Fruit fly (Drosophila melanogaster) whole organism, prepupa: Measurements from ENCODE around the gene CG33647.

Experiments used
- CG10631 ChIP-seq: fragments of 200-800 bp; sonication (Bioruptor generic); optimal IDR thresholded peaks from 2 replicates; lab custom pipeline; 2016; ENCODE audit warnings: missing biosample characterization, missing genetic modification characterization
- CG11294 ChIP-seq: fragments of 200-800 bp; sonication (Bioruptor generic); IDR thresholded peaks from 2 replicates; pipeline ENCODE4 v1.3.6; 2022; ENCODE audit warnings: missing biosample characterization, missing genetic modification characterization
- CG11762 ChIP-seq: fragments of 200-800 bp; sonication (Bioruptor generic); optimal IDR thresholded peaks from 3 replicates; lab custom pipeline; 2016; ENCODE audit warnings: missing biosample characterization, missing genetic modification characterization; ENCODE audit not compliant: insufficient read depth
- CG15336 ChIP-seq: fragments of 200-800 bp; sonication (Bioruptor generic); IDR thresholded peaks from 2 replicates; pipeline ENCODE4 v1.3.6; 2022; ENCODE audit warnings: missing biosample characterization, missing genetic modification characterization
- CG16779 ChIP-seq: fragments of 200-800 bp; sonication (Bioruptor generic); optimal IDR thresholded peaks from 3 replicates; lab custom pipeline; 2017; ENCODE audit warnings: missing biosample characterization, mild to moderate bottlenecking, missing genetic modification characterization
- CG3032 ChIP-seq: fragments of 200-800 bp; optimal IDR thresholded peaks from 2 replicates; lab custom pipeline; 2019; ENCODE audit warnings: missing biosample characterization, mild to moderate bottlenecking, missing genetic modification characterization, moderate library complexity
- CG31627 ChIP-seq: fragments of 200-800 bp; sonication (Bioruptor generic); optimal IDR thresholded peaks from 3 replicates; lab custom pipeline; 2016; ENCODE audit warnings: missing biosample characterization, missing genetic modification characterization
- CG32006 ChIP-seq: fragments of 200-800 bp; sonication (Bioruptor generic); optimal IDR thresholded peaks from 3 replicates; lab custom pipeline; 2017; ENCODE audit warnings: missing biosample characterization, mild to moderate bottlenecking, missing genetic modification characterization
- CG3919 ChIP-seq: fragments of 200-800 bp; sonication (Bioruptor generic); optimal IDR thresholded peaks from 3 replicates; lab custom pipeline; 2016; ENCODE audit warnings: missing biosample characterization, missing genetic modification characterization
- CG6276 ChIP-seq: fragments of 200-800 bp; sonication (Bioruptor generic); optimal IDR thresholded peaks from 2 replicates; lab custom pipeline; 2017; ENCODE audit warnings: missing biosample characterization, mild to moderate bottlenecking, missing genetic modification characterization
- CG6792 ChIP-seq: fragments of 200-800 bp; sonication (Bioruptor generic); optimal IDR thresholded peaks from 3 replicates; lab custom pipeline; 2016; ENCODE audit warnings: missing biosample characterization, missing genetic modification characterization
- CG6808 ChIP-seq: fragments of 200-800 bp; sonication (Bioruptor generic); optimal IDR thresholded peaks from 3 replicates; lab custom pipeline; 2017; ENCODE audit warnings: missing biosample characterization, missing genetic modification characterization, mild to moderate bottlenecking, moderate library complexity, missing genetic modification reagents
- CG6854 ChIP-seq: fragments of 200-800 bp; sonication (Bioruptor generic); optimal IDR thresholded peaks from 2 replicates; lab custom pipeline; 2017; ENCODE audit warnings: missing biosample characterization, mild to moderate bottlenecking, missing genetic modification characterization
- CG8119 ChIP-seq: fragments of 200-800 bp; sonication (Bioruptor generic); IDR thresholded peaks from 3 replicates; pipeline ENCODE4 v1.3.6; 2022; ENCODE audit warnings: missing biosample characterization, missing genetic modification characterization
- CG8319 ChIP-seq: fragments of 200-800 bp; sonication (Bioruptor generic); optimal IDR thresholded peaks from 3 replicates; lab custom pipeline; 2016; ENCODE audit warnings: missing biosample characterization, missing genetic modification characterization
- CG8632 ChIP-seq: fragments of 200-800 bp; sonication (Bioruptor generic); optimal IDR thresholded peaks from 3 replicates; lab custom pipeline; 2016; ENCODE audit warnings: missing biosample characterization, missing genetic modification characterization
- Eip75B ChIP-seq: fragments of 200-800 bp; sonication (Bioruptor generic); optimal IDR thresholded peaks from 3 replicates; lab custom pipeline; 2016; ENCODE audit warnings: missing biosample characterization, missing genetic modification characterization
- Eip78C ChIP-seq: fragments of 200-800 bp; sonication (Bioruptor generic); peaks from one replicate; lab custom pipeline; 2016; ENCODE audit warnings: missing biosample characterization, missing genetic modification characterization
- Eip93F ChIP-seq: fragments of 200-800 bp; sonication (Bioruptor generic); optimal IDR thresholded peaks from 2 replicates; lab custom pipeline; 2016; ENCODE audit warnings: missing biosample characterization, mild to moderate bottlenecking, missing genetic modification characterization
- Ets21C ChIP-seq: fragments of 200-800 bp; sonication (Bioruptor generic); optimal IDR thresholded peaks from 3 replicates; lab custom pipeline; 2016; ENCODE audit warnings: missing biosample characterization, missing genetic modification characterization
- Hr38 ChIP-seq: sonication (Bioruptor generic); optimal IDR thresholded peaks from 2 replicates; lab custom pipeline; 2016; ENCODE audit warnings: missing biosample characterization, missing genetic modification characterization
- Hr4 ChIP-seq: fragments of 200-800 bp; sonication (Bioruptor generic); optimal IDR thresholded peaks from 3 replicates; lab custom pipeline; 2016; ENCODE audit warnings: missing biosample characterization, missing genetic modification characterization
- Met ChIP-seq: fragments of 200-800 bp; sonication (Bioruptor generic); optimal IDR thresholded peaks from 3 replicates; lab custom pipeline; 2016; ENCODE audit warnings: missing biosample characterization, missing genetic modification characterization
- OdsH ChIP-seq: fragments of 200-800 bp; sonication (Bioruptor generic); optimal IDR thresholded peaks from 3 replicates; lab custom pipeline; 2016; ENCODE audit warnings: missing biosample characterization, missing genetic modification characterization
- Smox ChIP-seq: fragments of 200-800 bp; sonication (Bioruptor generic); optimal IDR thresholded peaks from 3 replicates; lab custom pipeline; 2016; ENCODE audit warnings: missing biosample characterization, missing genetic modification characterization
- Sox102F ChIP-seq: fragments of 200-800 bp; sonication (Bioruptor generic); optimal IDR thresholded peaks from 2 replicates; lab custom pipeline; 2016; ENCODE audit warnings: missing biosample characterization, mild to moderate bottlenecking, missing genetic modification characterization
- Sox14 ChIP-seq: fragments of 200-800 bp; sonication (Bioruptor generic); optimal IDR thresholded peaks from 3 replicates; lab custom pipeline; 2016; ENCODE audit warnings: missing biosample characterization, missing genetic modification characterization
- acj6 ChIP-seq: fragments of 200-800 bp; sonication (Bioruptor generic); optimal IDR thresholded peaks from 3 replicates; lab custom pipeline; 2016; ENCODE audit warnings: missing biosample characterization, missing genetic modification characterization
- cyc ChIP-seq: fragments of 200-800 bp; sonication (Bioruptor generic); optimal IDR thresholded peaks from 3 replicates; lab custom pipeline; 2016; ENCODE audit warnings: missing biosample characterization, missing genetic modification characterization
- dsx ChIP-seq: fragments of 200-800 bp; optimal IDR thresholded peaks from 3 replicates; lab custom pipeline; 2019; ENCODE audit warnings: missing biosample characterization, mild to moderate bottlenecking, missing genetic modification characterization, moderate library complexity; ENCODE audit not compliant: poor library complexity, severe bottlenecking
- eg ChIP-seq: fragments of 200-800 bp; sonication (Bioruptor generic); IDR thresholded peaks from 3 replicates; pipeline ENCODE4 v1.3.6; 2022; ENCODE audit warnings: missing biosample characterization, missing genetic modification characterization
- esn ChIP-seq: fragments of 200-800 bp; sonication (Bioruptor generic); optimal IDR thresholded peaks from 2 replicates; lab custom pipeline; 2016; ENCODE audit warnings: missing biosample characterization, mild to moderate bottlenecking, missing genetic modification characterization, moderate library complexity
- fd85E ChIP-seq: fragments of 200-800 bp; sonication (Bioruptor generic); optimal IDR thresholded peaks from 3 replicates; lab custom pipeline; 2016; ENCODE audit warnings: missing biosample characterization, missing genetic modification characterization
- net ChIP-seq: fragments of 200-800 bp; sonication (Bioruptor generic); optimal IDR thresholded peaks from 3 replicates; lab custom pipeline; 2016; ENCODE audit warnings: missing biosample characterization, missing genetic modification characterization
- pdm3 ChIP-seq: fragments of 200-800 bp; sonication (Bioruptor generic); optimal IDR thresholded peaks from 3 replicates; lab custom pipeline; 2016; ENCODE audit warnings: missing biosample characterization, missing genetic modification characterization
- salr ChIP-seq, 2 experiments: fragments of 200-800 bp; sonication (Bioruptor generic); optimal IDR thresholded peaks; 3 replicates each; lab custom pipeline; 2016 to 2018; ENCODE audit warnings: missing biosample characterization in 2 of 2, missing genetic modification characterization in 2 of 2, mild to moderate bottlenecking in 1 of 2
- ss ChIP-seq, 2 experiments: fragments of 200-800 bp; sonication (Bioruptor generic); optimal IDR thresholded peaks; 2 replicates in 1 of 2; 3 replicates in 1 of 2; lab custom pipeline; 2017 to 2018; ENCODE audit warnings: mild to moderate bottlenecking in 2 of 2, missing biosample characterization in 2 of 2, missing genetic modification characterization in 2 of 2, moderate library complexity in 1 of 2
- svp ChIP-seq: fragments of 200-800 bp; sonication (Bioruptor generic); peaks from one replicate; lab custom pipeline; 2016; ENCODE audit warnings: missing biosample characterization, missing genetic modification characterization
- topi ChIP-seq: fragments of 200-800 bp; sonication (Bioruptor generic); optimal IDR thresholded peaks from 3 replicates; lab custom pipeline; 2016; ENCODE audit warnings: missing biosample characterization, missing genetic modification characterization
- vri ChIP-seq: fragments of 200-800 bp; sonication (Bioruptor generic); optimal IDR thresholded peaks from 3 replicates; lab custom pipeline; 2016; ENCODE audit warnings: missing biosample characterization, mild to moderate bottlenecking, missing genetic modification characterization

The CG33647 gene

dm6 chr3L:19264141-19264487 is 28.0 kb downstream of the CG33647 start, which contains the start of gene Max (continued):
- peak; percentile 14 for TF ChIP-seq topi (GFP tag; lab: Kevin White, UChicago)
- peak; percentile 58 for TF ChIP-seq Hr4 (GFP tag; lab: Kevin White, UChicago)
- peak in 1 of 2 experiments; percentile 32 for TF ChIP-seq salr (GFP tag; optimal IDR thresholded peaks at IDR 0.05; lab: Kevin White, UChicago)
- TF ChIP-seq Eip78C (GFP tag; lab: Kevin White, UChicago): peak; percentile 88
- TF ChIP-seq fd85E (GFP tag; lab: Kevin White, UChicago): no peak
- peak; percentile 51 for TF ChIP-seq Met (GFP tag; lab: Kevin White, UChicago)
- peak; percentile 3 for TF ChIP-seq CG6854 (GFP tag; lab: Kevin White, UChicago)
- TF ChIP-seq acj6: peak; percentile 71
- TF ChIP-seq Eip75B (GFP tag; lab: Kevin White, UChicago): peak; percentile 26
- peak; percentile 69 for TF ChIP-seq CG3919 (GFP tag; lab: Kevin White, UChicago)
- peak; percentile 52 for TF ChIP-seq CG15336 (GFP tag; lab: Robert Waterston, UW)
- peak; percentile 60 for TF ChIP-seq dsx
- peak; percentile 6 for TF ChIP-seq CG11762 (GFP tag; lab: Kevin White, UChicago)
- TF ChIP-seq CG6808 (GFP tag; lab: Kevin White, UChicago): peak; percentile 30
- TF ChIP-seq Hr38: no peak
- no peak for TF ChIP-seq Ets21C (GFP tag; lab: Kevin White, UChicago)
- no peak for TF ChIP-seq CG11294
- peak; percentile 31; the same call in 1 of the 3 replicates for TF ChIP-seq CG8119
- no peak for TF ChIP-seq CG6276 (GFP tag; lab: Kevin White, UChicago)
- peak; percentile 46 for TF ChIP-seq CG31627 (GFP tag; lab: Kevin White, UChicago)
- TF ChIP-seq svp (GFP tag; lab: Kevin White, UChicago): peak; percentile 95
- peak; percentile 46 for TF ChIP-seq CG6792 (GFP tag; lab: Kevin White, UChicago)
- peak in 1 of 2 experiments; percentile 59 for TF ChIP-seq ss (GFP tag; optimal IDR thresholded peaks at IDR 0.05; lab: Kevin White, UChicago)
- no peak for TF ChIP-seq vri (GFP tag; lab: Kevin White, UChicago)
- peak; percentile 43 for TF ChIP-seq net
- peak; percentile 65 for TF ChIP-seq CG10631 (GFP tag; lab: Kevin White, UChicago)
- TF ChIP-seq Eip93F (GFP tag; lab: Kevin White, UChicago): peak; percentile 66
- peak; percentile 13 for TF ChIP-seq CG16779 (tag; lab: Kevin White, UChicago)
- TF ChIP-seq CG8319 (GFP tag; lab: Kevin White, UChicago): peak; percentile 100
- peak; percentile 68 for TF ChIP-seq OdsH (GFP tag; lab: Kevin White, UChicago)
- TF ChIP-seq Sox102F (GFP tag; lab: Kevin White, UChicago): peak; percentile 44
- peak; percentile 41 for TF ChIP-seq pdm3 (GFP tag; lab: Kevin White, UChicago)

- peak; percentile 63 for TF ChIP-seq Eip78C (GFP tag; lab: Kevin White, UChicago)
- peak; percentile 4 for TF ChIP-seq esn (GFP tag; lab: Kevin White, UChicago)
- no peak for TF ChIP-seq pdm3 (GFP tag; lab: Kevin White, UChicago)
- TF ChIP-seq, all 60 proteins: peak for 2
Measured at dm6 chr3L:19265761-19266160, 29.6 kb downstream of the CG33647 start, which contains the start of gene CG45081. TSS of gene CG45081 (plus strand) at chr3L:19266061.

dm6 chr3L:19268720-19269401 is 32.7 kb downstream of the CG33647 start, which contains the start of the genes Aldh7A1 and CG14085:
TSS of gene Aldh7A1 (minus strand) at chr3L:19268913.
TSS of gene CG14085 (plus strand) at chr3L:19269351.
- peak; percentile 60 for TF ChIP-seq Eip78C (GFP tag; lab: Kevin White, UChicago)
- TF ChIP-seq vri (GFP tag; lab: Kevin White, UChicago): peak; percentile 40
- TF ChIP-seq svp (GFP tag; lab: Kevin White, UChicago): peak; percentile 97
- no peak for TF ChIP-seq Met (GFP tag; lab: Kevin White, UChicago)
- peak; percentile 9 for TF ChIP-seq topi (GFP tag; lab: Kevin White, UChicago)
- no peak for TF ChIP-seq cyc (GFP tag; lab: Kevin White, UChicago)
- no peak for TF ChIP-seq CG31627 (GFP tag; lab: Kevin White, UChicago)
- no peak for TF ChIP-seq Smox (GFP tag; lab: Kevin White, UChicago)
- peak; percentile 29 for TF ChIP-seq CG3919 (GFP tag; lab: Kevin White, UChicago)
- no peak for TF ChIP-seq acj6
- TF ChIP-seq Sox14 (GFP tag; lab: Kevin White, UChicago): peak; percentile 51
- TF ChIP-seq Hr38: no peak
- TF ChIP-seq eg (GFP tag; lab: Robert Waterston, UW): peak; percentile 39; the same call in 1 of the 3 replicates
- no peak for TF ChIP-seq CG3032 (tag; lab: Kevin White, UChicago)
- peak; percentile 3 for TF ChIP-seq Sox102F (GFP tag; lab: Kevin White, UChicago)
- no peak for TF ChIP-seq CG32006 (GFP tag; lab: Kevin White, UChicago)
- no peak for TF ChIP-seq CG8632
